Worm (Caenorhabditis elegans) whole organism, L3 larva: ENCODE measurements around the gene C09G4.4.

Experiments
- aly-2 ChIP-seq: fragments of 150-350 bp; optimal IDR thresholded peaks from 2 replicates; lab custom pipeline; 2014; ENCODE audit warnings: missing biosample characterization, missing genetic modification characterization
- fkh-10 ChIP-seq: sonication (generic microtip); optimal IDR thresholded peaks from 2 replicates; lab custom pipeline; 2017; ENCODE audit warnings: missing biosample characterization, missing genetic modification reagents, missing genetic modification characterization
- nhr-43 ChIP-seq: sonication (generic microtip); optimal IDR thresholded peaks from 2 replicates; lab custom pipeline; 2016; ENCODE audit warnings: mild to moderate bottlenecking, missing genetic modification characterization, missing compliant biosample characterization; ENCODE audit not compliant: poor library complexity, severe bottlenecking
- nhr-77 ChIP-seq: fragments of 150-350 bp; optimal IDR thresholded peaks from 2 replicates; lab custom pipeline; 2014; ENCODE audit warnings: missing biosample characterization, missing genetic modification characterization
- skn-1 ChIP-seq: fragments of 150-350 bp; optimal IDR thresholded peaks from 2 replicates; lab custom pipeline; 2014; ENCODE audit warnings: missing biosample characterization, missing genetic modification characterization

DNA sequence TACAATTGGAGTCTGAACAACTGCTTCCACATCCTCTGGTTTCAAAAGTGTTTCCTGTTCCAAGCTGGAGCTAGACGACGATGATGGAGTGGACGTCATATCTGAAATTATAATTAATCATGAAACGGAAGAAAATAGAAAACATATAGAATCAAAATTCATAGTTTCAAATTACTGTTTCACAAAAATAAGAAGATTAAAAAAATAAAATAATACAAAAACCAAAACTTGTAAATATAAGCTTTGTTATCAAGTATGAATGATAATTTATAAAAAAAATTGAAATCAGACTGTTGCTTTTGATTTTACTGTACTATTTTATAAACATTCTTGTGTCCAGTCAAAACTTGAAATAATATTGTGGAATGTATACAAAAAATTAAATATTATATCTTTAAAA, 49.1 kb upstream of the C09G4.4 start, which contains the start of gene str-176:
- no peak for TF ChIP-seq nhr-77
- no peak for TF ChIP-seq skn-1 (tag; lab: Kevin White, UChicago)
- no peak for TF ChIP-seq aly-2 (tag; lab: Kevin White, UChicago)
- no peak for TF ChIP-seq fkh-10 (GFP tag; lab: Kevin White, UChicago)
- TF ChIP-seq nhr-43 (tag; lab: Kevin White, UChicago), result no peak
